Worm (Caenorhabditis elegans): Measurements from ENCODE around the gene hrg-3.

ce11 chrV:9713532-9713931, 42.7 kb upstream of the hrg-3 start, which contains the start of gene F40F9.10:
- TF ChIP-seq dpl-1 (GFP tag; optimal IDR thresholded peaks at IDR 0.05): no peak
- no peak for TF ChIP-seq snpc-4 (tag; optimal IDR thresholded peaks at IDR 0.05)
- TF ChIP-seq mdl-1 (tag; optimal IDR thresholded peaks at IDR 0.05): no peak

All from whole organism, L1 larva.